Worm (Caenorhabditis elegans): ENCODE results near the gene clec-72.

DNA sequence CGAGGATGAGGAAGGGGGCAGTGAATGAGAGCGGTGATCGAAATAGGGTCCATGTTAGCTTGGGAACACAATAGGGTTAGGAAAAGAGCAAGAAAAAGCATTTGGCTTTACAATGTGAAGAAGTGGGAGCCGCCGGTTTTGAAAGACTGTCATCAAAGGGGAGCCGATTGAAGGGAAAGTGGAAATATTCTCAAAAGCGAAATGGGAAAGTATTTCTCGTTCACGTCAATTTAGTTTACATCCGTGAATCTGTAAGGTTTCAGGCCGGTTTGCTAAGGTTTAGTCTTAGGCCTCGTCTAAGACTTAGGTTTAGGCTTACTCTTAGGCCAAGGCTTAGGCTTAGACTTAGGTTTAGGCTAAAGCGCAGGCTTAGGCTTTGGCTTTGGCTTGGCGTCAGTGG is 50.8 kb downstream of the clec-72 start, which contains the start of gene F47C12.7:
- TF ChIP-seq ces-1 (GFP tag; optimal IDR thresholded peaks at IDR 0.05) (no peak), lsy-2 (tag; optimal IDR thresholded peaks at IDR 0.05) (no peak), nhr-237 (tag; optimal IDR thresholded peaks at IDR 0.05) (no peak), dmd-6 (GFP tag; IDR thresholded peaks at IDR 0.05) (no peak)
